Fruit fly (Drosophila melanogaster) whole organism, embryonic: ENCODE results near the gene DppIII.

Experiments
- Asciz ChIP-seq: fragments of 200-800 bp; sonication (Bioruptor generic); optimal IDR thresholded peaks from 2 replicates; lab custom pipeline; 2017; ENCODE audit warnings: missing biosample characterization, mild to moderate bottlenecking, missing genetic modification characterization, missing genetic modification reagents
- BtbVII ChIP-seq: fragments of 200-800 bp; sonication (Bioruptor generic); optimal IDR thresholded peaks from 3 replicates; lab custom pipeline; 2017; ENCODE audit warnings: missing biosample characterization, mild to moderate bottlenecking, missing genetic modification characterization
- CG10959 ChIP-seq: fragments of 200-800 bp; sonication (Bioruptor generic); IDR thresholded peaks from 2 replicates; pipeline ENCODE4 v1.3.6; 2022; ENCODE audit warnings: missing biosample characterization, missing genetic modification characterization
- CG12104 ChIP-seq: fragments of 200-800 bp; sonication (Bioruptor generic); optimal IDR thresholded peaks from 3 replicates; lab custom pipeline; 2016; ENCODE audit warnings: missing biosample characterization, missing genetic modification characterization
- CG12659 ChIP-seq: fragments of 200-800 bp; sonication (Bioruptor generic); optimal IDR thresholded peaks from 3 replicates; lab custom pipeline; 2017; ENCODE audit warnings: mild to moderate bottlenecking, missing biosample characterization, missing genetic modification reagents, missing genetic modification characterization
- CG12744 ChIP-seq: fragments of 200-800 bp; sonication (Bioruptor generic); optimal IDR thresholded peaks from 2 replicates; lab custom pipeline; 2016; ENCODE audit warnings: missing biosample characterization, missing genetic modification characterization
- CG13287 ChIP-seq: fragments of 200-800 bp; sonication (Bioruptor generic); IDR thresholded peaks from 2 replicates; pipeline ENCODE4 v1.3.6; 2022; ENCODE audit warnings: missing biosample characterization, missing genetic modification characterization; ENCODE audit not compliant: partially characterized antibody
- CG14860 ChIP-seq: fragments of 200-800 bp; sonication (Bioruptor generic); IDR thresholded peaks from 3 replicates; pipeline ENCODE4 v1.3.6; 2022; ENCODE audit warnings: missing biosample characterization, missing genetic modification characterization; ENCODE audit not compliant: partially characterized antibody
- CG15601 ChIP-seq: fragments of 200-800 bp; sonication (Bioruptor generic); optimal IDR thresholded peaks from 3 replicates; lab custom pipeline; 2019; ENCODE audit warnings: missing biosample characterization, mild to moderate bottlenecking, missing genetic modification characterization, moderate library complexity
- CG2199 ChIP-seq: fragments of 200-800 bp; sonication (Bioruptor generic); IDR thresholded peaks from 3 replicates; pipeline ENCODE4 v1.3.6; 2022; ENCODE audit warnings: missing biosample characterization, missing genetic modification characterization
- CG32767 ChIP-seq: fragments of 200-800 bp; sonication (Bioruptor generic); IDR thresholded peaks from 2 replicates; pipeline ENCODE4 v1.3.6; 2022; ENCODE audit warnings: missing biosample characterization, missing genetic modification characterization
- CG34224 ChIP-seq: fragments of 200-800 bp; sonication (Bioruptor generic); IDR thresholded peaks from 3 replicates; pipeline ENCODE4 v1.3.6; 2022; ENCODE audit warnings: missing biosample characterization, missing genetic modification characterization; ENCODE audit not compliant: partially characterized antibody
- CG42726 ChIP-seq: fragments of 200-800 bp; sonication (Bioruptor generic); IDR thresholded peaks from 2 replicates; pipeline ENCODE4 v1.3.6; 2022; ENCODE audit warnings: missing biosample characterization, missing genetic modification characterization; ENCODE audit not compliant: partially characterized antibody
- CG6175 ChIP-seq: fragments of 200-800 bp; sonication (Bioruptor generic); IDR thresholded peaks from 3 replicates; pipeline ENCODE4 v1.3.6; 2022; ENCODE audit warnings: missing biosample characterization, missing genetic modification characterization
- CG6654 ChIP-seq: fragments of 200-800 bp; sonication (Bioruptor generic); optimal IDR thresholded peaks from 2 replicates; lab custom pipeline; 2017; ENCODE audit warnings: missing biosample characterization, mild to moderate bottlenecking, missing genetic modification characterization
- CG7839 ChIP-seq: fragments of 200-800 bp; sonication (Bioruptor generic); optimal IDR thresholded peaks from 3 replicates; lab custom pipeline; 2018; ENCODE audit warnings: missing biosample characterization, mild to moderate bottlenecking, missing genetic modification characterization, moderate library complexity
- D ChIP-seq, 2 experiments: fragments of 200-800 bp in 1 of 2; fragments of >200 bp in 1 of 2; sonication (Bioruptor generic) in 1 of 2; optimal IDR thresholded peaks; 2 replicates in 1 of 2; 3 replicates in 1 of 2; lab custom pipeline; 2017; ENCODE audit warnings: mild to moderate bottlenecking in 1 of 2, missing biosample characterization in 1 of 2, missing genetic modification characterization in 1 of 2, missing genetic modification reagents in 1 of 2
- Gsc ChIP-seq: fragments of 200-800 bp; sonication (Bioruptor generic); IDR thresholded peaks from 2 replicates; pipeline ENCODE4 v1.3.6; 2022; ENCODE audit warnings: missing biosample characterization, missing genetic modification characterization
- Hr39 ChIP-seq: fragments of >200 bp; optimal IDR thresholded peaks from 2 replicates; lab custom pipeline; 2017
- Hr51 ChIP-seq, 2 experiments: fragments of 200-800 bp; sonication (Bioruptor generic); optimal IDR thresholded peaks; 2 replicates in 1 of 2; 3 replicates in 1 of 2; lab custom pipeline; 2016 to 2018; ENCODE audit warnings: missing biosample characterization in 2 of 2, missing genetic modification characterization in 2 of 2, mild to moderate bottlenecking in 1 of 2, moderate library complexity in 1 of 2
- Hsf ChIP-seq: fragments of 200-800 bp; sonication (Bioruptor generic); optimal IDR thresholded peaks from 3 replicates; lab custom pipeline; 2016; ENCODE audit warnings: missing biosample characterization, missing genetic modification characterization
- Jarid2 ChIP-seq: fragments of 200-800 bp; sonication (Bioruptor generic); optimal IDR thresholded peaks from 3 replicates; lab custom pipeline; 2017; ENCODE audit warnings: mild to moderate bottlenecking, missing biosample characterization, missing genetic modification reagents, missing genetic modification characterization
- Mes4 ChIP-seq: fragments of 200-800 bp; sonication (Bioruptor generic); optimal IDR thresholded peaks from 2 replicates; lab custom pipeline; 2016; ENCODE audit warnings: missing biosample characterization, missing genetic modification characterization
- Oaz ChIP-seq: fragments of 200-800 bp; sonication (Bioruptor generic); IDR thresholded peaks from 2 replicates; pipeline ENCODE4 v1.3.6; 2022; ENCODE audit warnings: missing biosample characterization, missing genetic modification characterization
- Opbp ChIP-seq: fragments of 200-800 bp; sonication (Bioruptor generic); IDR thresholded peaks from 3 replicates; pipeline ENCODE4 v1.3.6; 2022; ENCODE audit warnings: missing biosample characterization, missing genetic modification characterization; ENCODE audit not compliant: partially characterized antibody
- Poxn ChIP-seq: fragments of 200-800 bp; sonication (Bioruptor generic); IDR thresholded peaks from 2 replicates; pipeline ENCODE4 v1.3.6; 2022; ENCODE audit warnings: missing biosample characterization, missing genetic modification characterization
- Six4 ChIP-seq: fragments of 200-800 bp; sonication (Bioruptor generic); optimal IDR thresholded peaks from 2 replicates; lab custom pipeline; 2016; ENCODE audit warnings: missing biosample characterization, missing genetic modification characterization
- Stat92E ChIP-seq, 3 experiments: fragments of >200 bp in 2 of 3; fragments of 200-800 bp in 1 of 3; sonication (Bioruptor generic) in 1 of 3; optimal IDR thresholded peaks; 2 replicates each; lab custom pipeline; 2017 to 2019; ENCODE audit warnings: missing biosample characterization in 3 of 3, missing genetic modification characterization in 3 of 3, mild to moderate bottlenecking in 1 of 3, moderate library complexity in 1 of 3
- Tbp ChIP-seq: fragments of >200 bp; optimal IDR thresholded peaks from 2 replicates; lab custom pipeline; 2018; ENCODE audit warnings: missing biosample characterization, missing genetic modification characterization
- amos ChIP-seq: fragments of 200-800 bp; sonication (Bioruptor generic); IDR thresholded peaks from 2 replicates; pipeline ENCODE4 v1.3.6; 2022; ENCODE audit warnings: missing biosample characterization, missing genetic modification characterization; ENCODE audit not compliant: partially characterized antibody
- bigmax ChIP-seq: fragments of 200-800 bp; sonication (Bioruptor generic); optimal IDR thresholded peaks from 2 replicates; lab custom pipeline; 2018; ENCODE audit warnings: missing biosample characterization, mild to moderate bottlenecking, missing genetic modification characterization
- ci ChIP-seq: fragments of 200-800 bp; sonication (Bioruptor generic); IDR thresholded peaks from 3 replicates; pipeline ENCODE4 v1.3.6; 2022; ENCODE audit warnings: missing biosample characterization, missing genetic modification characterization
- exex ChIP-seq: fragments of 200-800 bp; sonication (Bioruptor generic); optimal IDR thresholded peaks from 4 replicates; lab custom pipeline; 2018; ENCODE audit warnings: missing biosample characterization, mild to moderate bottlenecking, missing genetic modification characterization, moderate library complexity
- hkb ChIP-seq, 2 experiments: fragments of 200-800 bp in 1 of 2; fragments of >200 bp in 1 of 2; sonication (Bioruptor generic) in 1 of 2; IDR thresholded peaks in 1 of 2; optimal IDR thresholded peaks in 1 of 2; 2 replicates each; pipeline versions ENCODE4 v1.3.6 to Lab custom; 2017 to 2022; ENCODE audit warnings: missing biosample characterization in 1 of 2, missing genetic modification characterization in 1 of 2
- ind ChIP-seq: fragments of 200-800 bp; sonication (Bioruptor generic); optimal IDR thresholded peaks from 3 replicates; lab custom pipeline; 2016; ENCODE audit warnings: missing biosample characterization, missing genetic modification characterization
- insv ChIP-seq, 2 experiments: fragments of 200-800 bp; sonication (Bioruptor generic); optimal IDR thresholded peaks; 3 replicates each; lab custom pipeline; 2016 to 2018; ENCODE audit warnings: missing biosample characterization in 2 of 2, missing genetic modification characterization in 2 of 2
- lbe ChIP-seq: fragments of 200-800 bp; sonication (Bioruptor generic); optimal IDR thresholded peaks from 2 replicates; lab custom pipeline; 2016; ENCODE audit warnings: missing biosample characterization, mild to moderate bottlenecking, missing genetic modification characterization
- nerfin-2 ChIP-seq: fragments of 200-800 bp; sonication (Bioruptor generic); IDR thresholded peaks from 2 replicates; pipeline ENCODE4 v1.3.6; 2022; ENCODE audit warnings: missing biosample characterization, missing genetic modification characterization; ENCODE audit not compliant: partially characterized antibody
- onecut ChIP-seq: fragments of 200-800 bp; sonication (Bioruptor generic); IDR thresholded peaks from 2 replicates; pipeline ENCODE4 v1.3.6; 2022; ENCODE audit warnings: missing biosample characterization, missing genetic modification characterization
- pzg ChIP-seq: fragments of 200-800 bp; sonication (Bioruptor generic); optimal IDR thresholded peaks from 3 replicates; lab custom pipeline; 2018; ENCODE audit warnings: missing biosample characterization, mild to moderate bottlenecking, missing genetic modification characterization, moderate library complexity
- rib ChIP-seq: fragments of 200-800 bp; sonication (Bioruptor generic); IDR thresholded peaks from 2 replicates; pipeline ENCODE4 v1.3.6; 2022; ENCODE audit warnings: missing biosample characterization, missing genetic modification characterization
- sens ChIP-seq: fragments of 200-800 bp; sonication (Bioruptor generic); peaks from one replicate; lab custom pipeline; 2016; ENCODE audit warnings: missing biosample characterization, missing genetic modification characterization
- sens-2 ChIP-seq: fragments of 200-800 bp; sonication (Bioruptor generic); IDR thresholded peaks from 2 replicates; pipeline ENCODE4 v1.3.6; 2022; ENCODE audit warnings: missing biosample characterization, missing genetic modification characterization
- slp2 ChIP-seq: fragments of 200-800 bp; sonication (Bioruptor generic); optimal IDR thresholded peaks from 2 replicates; lab custom pipeline; 2016; ENCODE audit warnings: missing biosample characterization, missing genetic modification characterization
- trem ChIP-seq: fragments of 200-800 bp; optimal IDR thresholded peaks from 3 replicates; lab custom pipeline; 2019; ENCODE audit warnings: missing biosample characterization, mild to moderate bottlenecking, missing genetic modification characterization, moderate library complexity
- unc-4 ChIP-seq: fragments of 200-800 bp; sonication (Bioruptor generic); IDR thresholded peaks from 2 replicates; pipeline ENCODE4 v1.3.6; 2022; ENCODE audit warnings: missing biosample characterization, missing genetic modification characterization; ENCODE audit not compliant: partially characterized antibody
- vfl ChIP-seq: fragments of 200-800 bp; sonication (Bioruptor generic); optimal IDR thresholded peaks from 2 replicates; lab custom pipeline; 2016; ENCODE audit warnings: missing biosample characterization, missing genetic modification characterization

DppIII gene

dm6 chr3R:8305110-8305509 is 39.1 kb upstream of the DppIII start, which contains the start of gene Sgt1 (continued):
- no peak for TF ChIP-seq Oaz (GFP tag; lab: Robert Waterston, UW)
- TF ChIP-seq Gsc, result no peak
- peak; percentile 60 for TF ChIP-seq Hsf (GFP tag; lab: Kevin White, UChicago)
- TF ChIP-seq CG15601, result peak; percentile 59
- no peak for TF ChIP-seq CG6175 (GFP tag; lab: Robert Waterston, UW)
- no peak for TF ChIP-seq CG6654 (GFP tag; lab: Kevin White, UChicago)
- TF ChIP-seq Hr39 (lab: Kevin White, UChicago), result no peak
- TF ChIP-seq slp2 (GFP tag; lab: Kevin White, UChicago), result no peak
- peak; percentile 33 for TF ChIP-seq CG7839 (tag; lab: Kevin White, UChicago)
- no peak for TF ChIP-seq D (optimal IDR thresholded peaks at IDR 0.05; lab: Kevin White, UChicago)
- TF ChIP-seq D (GFP tag; optimal IDR thresholded peaks at IDR 0.05; lab: Kevin White, UChicago), result no peak
- no peak for TF ChIP-seq CG10959
- no peak for TF ChIP-seq CG12104
- peak; percentile 6 for TF ChIP-seq Six4
- TF ChIP-seq CG12659 (GFP tag; lab: Kevin White, UChicago), result peak; percentile 84
- TF ChIP-seq Asciz, result no peak
- no peak for TF ChIP-seq Tbp (GFP tag; lab: Kevin White, UChicago)
- TF ChIP-seq nerfin-2, result peak; percentile 89
- TF ChIP-seq Jarid2, result no peak
- peak; percentile 35 for TF ChIP-seq ind (GFP tag; lab: Kevin White, UChicago)
- TF ChIP-seq Poxn (GFP tag; lab: Robert Waterston, UW), result no peak
- TF ChIP-seq Stat92E (GFP tag; optimal IDR thresholded peaks at IDR 0.05; lab: Kevin White, UChicago), result peak in 1 of 3 experiments; percentile 86
- TF ChIP-seq CG12744 (GFP tag; lab: Kevin White, UChicago), result peak; percentile 11
- peak in 1 of 2 experiments; percentile 17 for TF ChIP-seq Hr51 (GFP tag; optimal IDR thresholded peaks at IDR 0.05; lab: Kevin White, UChicago)
- peak; percentile 73 for TF ChIP-seq exex (tag; lab: Kevin White, UChicago)
- no peak for TF ChIP-seq BtbVII

dm6 chr3R:8306188-8306926 is 37.8 kb upstream of the DppIII start:
- no peak; the same call in 1 of the 2 replicates for TF ChIP-seq CG42726 (GFP tag; lab: Robert Waterston, UW)
- TF ChIP-seq D (optimal IDR thresholded peaks at IDR 0.05; lab: Kevin White, UChicago), result peak; percentile 37
- TF ChIP-seq D (GFP tag; optimal IDR thresholded peaks at IDR 0.05; lab: Kevin White, UChicago), result no peak
- TF ChIP-seq CG34224 (GFP tag; lab: Robert Waterston, UW), result peak; percentile 47; the same call in 2 of the 3 replicates
- TF ChIP-seq Opbp (GFP tag; lab: Robert Waterston, UW), result no peak
- peak; percentile 15; the same call in 1 of the 2 replicates for TF ChIP-seq unc-4
- TF ChIP-seq vfl, result no peak
- peak; percentile 9; the same call in 1 of the 2 replicates for TF ChIP-seq CG32767 (GFP tag; lab: Robert Waterston, UW)
- peak; percentile 22 for TF ChIP-seq hkb (optimal IDR thresholded peaks at IDR 0.05; lab: Kevin White, UChicago)
- no peak for TF ChIP-seq hkb (GFP tag; IDR thresholded peaks at IDR 0.05; lab: Robert Waterston, UW)
- TF ChIP-seq onecut (GFP tag; lab: Robert Waterston, UW), result 0 out of 2 replicates have a peak, but pooled peaks have one; percentile 5
- TF ChIP-seq CG13287, result peak; percentile 23; the same call in 1 of the 2 replicates
- TF ChIP-seq pzg (GFP tag; lab: Kevin White, UChicago), result no peak
- peak; percentile 6 for TF ChIP-seq trem
- peak; percentile 98 to 100 for TF ChIP-seq insv (GFP tag; optimal IDR thresholded peaks at IDR 0.05; lab: Kevin White, UChicago)
- TF ChIP-seq sens (GFP tag; lab: Kevin White, UChicago), result peak; percentile 50
- no peak for TF ChIP-seq sens-2
- TF ChIP-seq lbe (GFP tag; lab: Kevin White, UChicago), result peak; percentile 57
- peak; percentile 45; the same call in 1 of the 3 replicates for TF ChIP-seq CG2199 (GFP tag; lab: Robert Waterston, UW)
- peak; percentile 16; the same call in 1 of the 3 replicates for TF ChIP-seq CG14860 (GFP tag; lab: Robert Waterston, UW)
- peak; percentile 68 for TF ChIP-seq amos
- 0 out of 3 replicates have a peak, but pooled peaks have one; percentile 20 for TF ChIP-seq ci (GFP tag; lab: Robert Waterston, UW)
- TF ChIP-seq Mes4, result no peak
- TF ChIP-seq bigmax (GFP tag; lab: Kevin White, UChicago), result no peak
- no peak for TF ChIP-seq rib
